Worm (Caenorhabditis elegans): Measurements from ENCODE around the gene ugt-33.

ce11 chrV:10475421-10475820 is 17.8 kb upstream of the ugt-33 start:
- TF ChIP-seq unc-62 (GFP tag; optimal IDR thresholded peaks at IDR 0.05) (no peak), unc-39 (tag; optimal IDR thresholded peaks at IDR 0.05) (no peak), hlh-1 (tag; optimal IDR thresholded peaks at IDR 0.05) (no peak), nhr-237 (tag; optimal IDR thresholded peaks at IDR 0.05) (no peak), sptf-1 (tag; optimal IDR thresholded peaks at IDR 0.05) (no peak), ham-2 (GFP tag; optimal IDR thresholded peaks at IDR 0.05) (no peak), snpc-4 (tag; optimal IDR thresholded peaks at IDR 0.05) (no peak), ztf-11 (tag; optimal IDR thresholded peaks at IDR 0.05) (no peak)

All from whole organism, mixed stage, embryonic.